Fruit fly (Drosophila melanogaster) whole organism, embryonic: ENCODE measurements around the gene tws.

Source experiments
- ATbp ChIP-seq: fragments of 200-800 bp; sonication (Bioruptor generic); optimal IDR thresholded peaks from 2 replicates; lab custom pipeline; 2017; ENCODE audit warnings: missing biosample characterization, mild to moderate bottlenecking, missing genetic modification characterization, missing genetic modification reagents
- CG10274 ChIP-seq: fragments of 200-800 bp; sonication (Bioruptor generic); optimal IDR thresholded peaks from 3 replicates; lab custom pipeline; 2017; ENCODE audit warnings: missing biosample characterization, mild to moderate bottlenecking, missing genetic modification characterization
- CG10431 ChIP-seq: fragments of 200-800 bp; sonication (Bioruptor generic); optimal IDR thresholded peaks from 3 replicates; lab custom pipeline; 2018; ENCODE audit warnings: missing biosample characterization, mild to moderate bottlenecking, missing genetic modification characterization
- CG11398 ChIP-seq: fragments of 200-800 bp; sonication (Bioruptor generic); optimal IDR thresholded peaks from 2 replicates; lab custom pipeline; 2016; ENCODE audit warnings: missing biosample characterization, missing genetic modification characterization
- CG12219 ChIP-seq: fragments of 200-800 bp; sonication (Bioruptor generic); optimal IDR thresholded peaks from 3 replicates; lab custom pipeline; 2018; ENCODE audit warnings: missing biosample characterization, mild to moderate bottlenecking, missing genetic modification characterization
- CG13123 ChIP-seq: fragments of 200-800 bp; sonication (Bioruptor generic); optimal IDR thresholded peaks from 2 replicates; lab custom pipeline; 2016; ENCODE audit warnings: missing biosample characterization, missing genetic modification characterization
- CG13287 ChIP-seq: fragments of 200-800 bp; sonication (Bioruptor generic); IDR thresholded peaks from 2 replicates; pipeline ENCODE4 v1.3.6; 2022; ENCODE audit warnings: missing biosample characterization, missing genetic modification characterization; ENCODE audit not compliant: partially characterized antibody
- CG13775 ChIP-seq: fragments of 200-800 bp; sonication (Bioruptor generic); optimal IDR thresholded peaks from 3 replicates; lab custom pipeline; 2017; ENCODE audit warnings: missing biosample characterization, mild to moderate bottlenecking, missing genetic modification characterization
- CG14965 ChIP-seq: fragments of 200-800 bp; sonication (Bioruptor generic); optimal IDR thresholded peaks from 2 replicates; lab custom pipeline; 2016; ENCODE audit warnings: missing biosample characterization, missing genetic modification characterization, borderline replicate concordance
- CG16813 ChIP-seq: fragments of 200-800 bp; sonication (Bioruptor generic); IDR thresholded peaks from 3 replicates; pipeline ENCODE4 v1.3.6; 2022; ENCODE audit warnings: missing biosample characterization, missing genetic modification characterization; ENCODE audit not compliant: partially characterized antibody
- CG17568 ChIP-seq: fragments of 200-800 bp; sonication (Bioruptor generic); optimal IDR thresholded peaks from 2 replicates; lab custom pipeline; 2018; ENCODE audit warnings: missing biosample characterization, mild to moderate bottlenecking, missing genetic modification characterization, moderate library complexity
- CG17829 ChIP-seq: fragments of 200-800 bp; optimal IDR thresholded peaks from 2 replicates; lab custom pipeline; 2019; ENCODE audit warnings: missing biosample characterization, mild to moderate bottlenecking, missing genetic modification characterization, moderate library complexity
- CG17912 ChIP-seq: fragments of 200-800 bp; sonication (Bioruptor generic); optimal IDR thresholded peaks from 2 replicates; lab custom pipeline; 2018; ENCODE audit warnings: missing biosample characterization, mild to moderate bottlenecking, missing genetic modification characterization
- CG18262 ChIP-seq: fragments of 200-800 bp; optimal IDR thresholded peaks from 3 replicates; lab custom pipeline; 2019; ENCODE audit warnings: missing biosample characterization, mild to moderate bottlenecking, missing genetic modification characterization, moderate library complexity
- CG2202 ChIP-seq: fragments of 200-800 bp; sonication (Bioruptor generic); optimal IDR thresholded peaks from 2 replicates; lab custom pipeline; 2018; ENCODE audit warnings: missing biosample characterization, mild to moderate bottlenecking, missing genetic modification characterization
- CG31441 ChIP-seq: fragments of 200-800 bp; sonication (Bioruptor generic); IDR thresholded peaks from 2 replicates; pipeline ENCODE4 v1.3.6; 2022; ENCODE audit warnings: missing biosample characterization, missing genetic modification characterization
- CG43689 ChIP-seq: fragments of 200-800 bp; sonication (Bioruptor generic); IDR thresholded peaks from 2 replicates; pipeline ENCODE4 v1.3.6; 2022; ENCODE audit warnings: missing biosample characterization, missing genetic modification characterization
- CG4617 ChIP-seq: fragments of 200-800 bp; sonication (Bioruptor generic); optimal IDR thresholded peaks from 3 replicates; lab custom pipeline; 2016; ENCODE audit warnings: missing biosample characterization, missing genetic modification characterization, borderline replicate concordance
- CG5245 ChIP-seq: fragments of 200-800 bp; sonication (Bioruptor generic); optimal IDR thresholded peaks from 3 replicates; lab custom pipeline; 2016; ENCODE audit warnings: missing biosample characterization, missing genetic modification characterization
- CG6854 ChIP-seq: fragments of 200-800 bp; sonication (Bioruptor generic); optimal IDR thresholded peaks from 3 replicates; lab custom pipeline; 2017; ENCODE audit warnings: missing biosample characterization, mild to moderate bottlenecking, missing genetic modification characterization
- CG7839 ChIP-seq: fragments of 200-800 bp; sonication (Bioruptor generic); optimal IDR thresholded peaks from 3 replicates; lab custom pipeline; 2018; ENCODE audit warnings: missing biosample characterization, mild to moderate bottlenecking, missing genetic modification characterization, moderate library complexity
- CHES-1-like ChIP-seq: fragments of 200-800 bp; sonication (Bioruptor generic); optimal IDR thresholded peaks from 2 replicates; lab custom pipeline; 2016; ENCODE audit warnings: missing biosample characterization, missing genetic modification characterization
- Chrac-16 ChIP-seq: fragments of 200-800 bp; sonication (Bioruptor generic); optimal IDR thresholded peaks from 3 replicates; lab custom pipeline; 2016; ENCODE audit warnings: missing biosample characterization, missing genetic modification characterization
- CoRest ChIP-seq: fragments of 200-800 bp; sonication (Bioruptor generic); optimal IDR thresholded peaks from 3 replicates; lab custom pipeline; 2018; ENCODE audit warnings: missing biosample characterization, mild to moderate bottlenecking, missing genetic modification characterization, moderate library complexity
- ERR ChIP-seq: fragments of 200-800 bp; sonication (Bioruptor generic); optimal IDR thresholded peaks from 2 replicates; lab custom pipeline; 2016; ENCODE audit warnings: missing biosample characterization, missing genetic modification characterization
- Gsc ChIP-seq: fragments of 200-800 bp; sonication (Bioruptor generic); IDR thresholded peaks from 2 replicates; pipeline ENCODE4 v1.3.6; 2022; ENCODE audit warnings: missing biosample characterization, missing genetic modification characterization
- H2.0 ChIP-seq: fragments of 200-800 bp; sonication (Bioruptor generic); IDR thresholded peaks from 2 replicates; pipeline ENCODE4 v1.3.6; 2022; ENCODE audit warnings: missing biosample characterization, missing genetic modification characterization
- Hand ChIP-seq: fragments of 200-800 bp; sonication (Bioruptor generic); optimal IDR thresholded peaks from 2 replicates; lab custom pipeline; 2017; ENCODE audit warnings: mild to moderate bottlenecking, missing biosample characterization, missing genetic modification reagents, missing genetic modification characterization
- Lim3 ChIP-seq: fragments of 200-800 bp; sonication (Bioruptor generic); IDR thresholded peaks from 2 replicates; pipeline ENCODE4 v1.3.6; 2022; ENCODE audit warnings: missing biosample characterization, missing genetic modification characterization
- MBD-R2 ChIP-seq: fragments of 200-800 bp; sonication (Bioruptor generic); IDR thresholded peaks from 2 replicates; pipeline ENCODE4 v1.3.6; 2022; ENCODE audit warnings: missing biosample characterization, missing genetic modification characterization
- Med ChIP-seq: fragments of 200-800 bp; sonication (Bioruptor generic); peaks from one replicate; lab custom pipeline; 2016; ENCODE audit warnings: missing biosample characterization, missing genetic modification characterization, mild to moderate bottlenecking, inconsistent platforms, moderate library complexity
- NC2α ChIP-seq: fragments of 200-800 bp; sonication (Bioruptor generic); optimal IDR thresholded peaks from 2 replicates; lab custom pipeline; 2016; ENCODE audit warnings: missing biosample characterization, missing genetic modification characterization
- Opbp ChIP-seq: fragments of 200-800 bp; sonication (Bioruptor generic); IDR thresholded peaks from 3 replicates; pipeline ENCODE4 v1.3.6; 2022; ENCODE audit warnings: missing biosample characterization, missing genetic modification characterization; ENCODE audit not compliant: partially characterized antibody
- YL-1 ChIP-seq: fragments of 200-800 bp; sonication (Bioruptor generic); optimal IDR thresholded peaks from 3 replicates; lab custom pipeline; 2017; ENCODE audit warnings: missing biosample characterization, mild to moderate bottlenecking, missing genetic modification characterization
- abd-A ChIP-seq: fragments of 200-800 bp; sonication (Bioruptor generic); optimal IDR thresholded peaks from 3 replicates; lab custom pipeline; 2019; ENCODE audit warnings: missing biosample characterization, mild to moderate bottlenecking, missing genetic modification characterization, moderate library complexity
- croc ChIP-seq: fragments of 200-800 bp; sonication (Bioruptor generic); conservative IDR thresholded peaks from 3 replicates; pipeline ENCODE4 v1.3.6; 2022; ENCODE audit warnings: missing biosample characterization, missing genetic modification characterization
- da ChIP-seq: fragments of 200-800 bp; sonication (Bioruptor generic); optimal IDR thresholded peaks from 2 replicates; lab custom pipeline; 2016; ENCODE audit warnings: missing biosample characterization, missing genetic modification characterization
- dimm ChIP-seq: fragments of 200-800 bp; sonication (Bioruptor generic); IDR thresholded peaks from 2 replicates; pipeline ENCODE4 v1.3.6; 2022; ENCODE audit warnings: missing biosample characterization, missing genetic modification characterization
- kni ChIP-seq: fragments of 200-800 bp; sonication (Bioruptor generic); optimal IDR thresholded peaks from 3 replicates; lab custom pipeline; 2017; ENCODE audit warnings: mild to moderate bottlenecking, missing biosample characterization, missing genetic modification reagents, missing genetic modification characterization
- lab ChIP-seq: fragments of 200-800 bp; sonication (Bioruptor generic); optimal IDR thresholded peaks from 3 replicates; lab custom pipeline; 2017; ENCODE audit warnings: missing biosample characterization, missing genetic modification characterization, mild to moderate bottlenecking, moderate library complexity, missing genetic modification reagents
- mam ChIP-seq: fragments of 200-800 bp; sonication (Bioruptor generic); optimal IDR thresholded peaks from 3 replicates; lab custom pipeline; 2016; ENCODE audit warnings: missing biosample characterization, missing genetic modification characterization
- nom ChIP-seq: fragments of 200-800 bp; sonication (Bioruptor generic); optimal IDR thresholded peaks from 2 replicates; lab custom pipeline; 2017; ENCODE audit warnings: missing biosample characterization, missing genetic modification characterization, mild to moderate bottlenecking, moderate library complexity, missing genetic modification reagents
- pb ChIP-seq: fragments of 200-800 bp; sonication (Bioruptor generic); optimal IDR thresholded peaks from 3 replicates; lab custom pipeline; 2016; ENCODE audit warnings: missing biosample characterization, missing genetic modification characterization
- pita ChIP-seq: fragments of 200-800 bp; sonication (Bioruptor generic); optimal IDR thresholded peaks from 2 replicates; lab custom pipeline; 2017; ENCODE audit warnings: missing biosample characterization, mild to moderate bottlenecking, missing genetic modification characterization
- seq ChIP-seq: fragments of 200-800 bp; sonication (Bioruptor generic); IDR thresholded peaks from 2 replicates; pipeline ENCODE4 v1.3.6; 2022; ENCODE audit warnings: missing biosample characterization, missing genetic modification characterization
- so ChIP-seq: fragments of 200-800 bp; sonication (Bioruptor generic); IDR thresholded peaks from 3 replicates; pipeline ENCODE4 v1.3.6; 2022; ENCODE audit warnings: missing biosample characterization, missing genetic modification characterization
- toy ChIP-seq: fragments of 200-800 bp; sonication (Bioruptor generic); IDR thresholded peaks from 2 replicates; pipeline ENCODE4 v1.3.6; 2022; ENCODE audit warnings: missing biosample characterization, missing genetic modification characterization
- trh ChIP-seq: fragments of 200-800 bp; sonication (Bioruptor generic); optimal IDR thresholded peaks from 2 replicates; lab custom pipeline; 2016; ENCODE audit warnings: missing biosample characterization, missing genetic modification characterization
- vfl ChIP-seq: fragments of 200-800 bp; sonication (Bioruptor generic); optimal IDR thresholded peaks from 2 replicates; lab custom pipeline; 2016; ENCODE audit warnings: missing biosample characterization, missing genetic modification characterization
- zfh1 ChIP-seq: fragments of 200-800 bp; sonication (Bioruptor generic); IDR thresholded peaks from 3 replicates; pipeline ENCODE4 v1.3.6; 2022; ENCODE audit warnings: missing biosample characterization, missing genetic modification characterization

The tws gene

DNA sequence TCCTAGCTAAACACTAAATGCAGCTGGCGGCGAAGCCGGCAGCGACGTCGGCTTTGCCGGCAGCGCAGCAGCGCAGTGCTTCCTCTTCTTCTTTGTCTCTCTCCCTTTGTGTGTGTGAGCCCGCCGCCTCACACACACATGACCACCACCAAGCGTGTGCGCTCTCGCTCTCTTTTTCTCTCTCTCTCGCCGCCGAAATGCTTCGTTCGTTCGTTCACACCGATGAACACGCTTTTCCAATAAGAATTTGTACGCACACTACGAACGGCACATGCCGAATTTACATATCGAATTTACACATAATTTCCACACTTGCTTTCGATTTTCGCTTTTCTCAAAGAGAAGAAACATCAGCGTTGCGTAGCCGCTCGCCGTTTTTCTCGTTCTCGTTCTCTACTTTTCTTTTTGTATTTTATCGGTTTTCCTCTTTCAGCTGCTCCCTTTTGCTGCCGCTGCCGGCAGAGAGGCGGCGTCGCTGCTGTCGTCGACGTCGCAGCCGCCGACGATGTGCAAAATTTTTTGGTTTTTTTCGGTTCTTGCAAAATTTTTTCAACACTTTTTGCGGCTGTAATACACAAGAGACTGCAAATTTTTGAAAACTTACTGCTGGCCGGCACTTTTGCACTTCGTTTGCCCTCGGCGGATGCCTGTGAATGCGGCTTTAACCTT lies 30.2 kb downstream of the tws start (continued):
- no peak for TF ChIP-seq Lim3 (GFP tag; lab: Robert Waterston, UW)
- no peak for TF ChIP-seq CoRest (tag; lab: Kevin White, UChicago)
- TF ChIP-seq trh (GFP tag; lab: Kevin White, UChicago), result no peak
- no peak for TF ChIP-seq CG13775 (GFP tag; lab: Kevin White, UChicago)
- no peak for TF ChIP-seq Hand (GFP tag; lab: Kevin White, UChicago)
- TF ChIP-seq abd-A (tag; lab: Kevin White, UChicago), result no peak
- peak; percentile 82 for TF ChIP-seq Med
- no peak for TF ChIP-seq toy (GFP tag; lab: Robert Waterston, UW)
- TF ChIP-seq kni, result peak; percentile 9
- TF ChIP-seq so (GFP tag; lab: Robert Waterston, UW), result no peak; the same call in 2 of the 3 replicates
- TF ChIP-seq CG6854 (GFP tag; lab: Kevin White, UChicago), result no peak
- TF ChIP-seq YL-1, result peak; percentile 1
- TF ChIP-seq Chrac-16 (GFP tag; lab: Kevin White, UChicago), result no peak
- no peak for TF ChIP-seq CG7839
- no peak for TF ChIP-seq CG4617
- TF ChIP-seq CG17829, result no peak
- TF ChIP-seq vfl (GFP tag; lab: Kevin White, UChicago), result no peak
- TF ChIP-seq CG18262 (tag; lab: Kevin White, UChicago), result no peak
- TF ChIP-seq mam (GFP tag; lab: Kevin White, UChicago), result no peak
- TF ChIP-seq CG10274, result no peak
- TF ChIP-seq CG31441 (GFP tag; lab: Robert Waterston, UW), result peak; percentile 23; the same call in 1 of the 2 replicates
- no peak for TF ChIP-seq pb (GFP tag; lab: Kevin White, UChicago)
- no peak; the same call in 1 of the 2 replicates for TF ChIP-seq seq (GFP tag; lab: Robert Waterston, UW)
- TF ChIP-seq CG13287 (GFP tag; lab: Robert Waterston, UW), result peak; percentile 60
- no peak for TF ChIP-seq zfh1 (GFP tag; lab: Robert Waterston, UW)
- TF ChIP-seq CG5245 (GFP tag; lab: Kevin White, UChicago), result no peak
- TF ChIP-seq ATbp (GFP tag; lab: Kevin White, UChicago), result no peak
- TF ChIP-seq CG2202 (tag; lab: Kevin White, UChicago), result no peak
- TF ChIP-seq nom (GFP tag; lab: Kevin White, UChicago), result peak; percentile 57
- TF ChIP-seq CG12219 (GFP tag; lab: Kevin White, UChicago), result no peak
- TF ChIP-seq CG17568 (GFP tag; lab: Kevin White, UChicago), result no peak
- TF ChIP-seq MBD-R2, result peak; percentile 26; the same call in 1 of the 2 replicates
- no peak for TF ChIP-seq Opbp (GFP tag; lab: Robert Waterston, UW)
- no peak for TF ChIP-seq H2.0 (GFP tag; lab: Robert Waterston, UW)
- no peak for TF ChIP-seq lab (GFP tag; lab: Kevin White, UChicago)
- no peak for TF ChIP-seq CG17912 (GFP tag; lab: Kevin White, UChicago)
- no peak for TF ChIP-seq CG10431 (GFP tag; lab: Kevin White, UChicago)
- TF ChIP-seq CG43689, result no peak
- no peak for TF ChIP-seq CHES-1-like (GFP tag; lab: Kevin White, UChicago)
- TF ChIP-seq dimm, result no peak
- TF ChIP-seq ERR (GFP tag; lab: Kevin White, UChicago), result no peak
- no peak for TF ChIP-seq CG13123 (GFP tag; lab: Kevin White, UChicago)
- TF ChIP-seq pita (GFP tag; lab: Kevin White, UChicago), result no peak
- no peak for TF ChIP-seq CG16813 (GFP tag; lab: Robert Waterston, UW)
- TF ChIP-seq NC2α (GFP tag; lab: Kevin White, UChicago), result no peak
- TF ChIP-seq Gsc, result no peak
- no peak for TF ChIP-seq croc (GFP tag; lab: Robert Waterston, UW)
- no peak for TF ChIP-seq CG11398 (GFP tag; lab: Kevin White, UChicago)
- no peak for TF ChIP-seq da (GFP tag; lab: Kevin White, UChicago)
- no peak for TF ChIP-seq CG14965 (GFP tag; lab: Kevin White, UChicago)
